Fruit fly (Drosophila melanogaster): ENCODE measurements around the gene CG6813.
A peak's percentile ranks its signal among the peaks of the same experiment; 100 is the strongest.

Gene CG6813

dm6 chr3R:11582253-11582589 lies 44.2 kb downstream of the CG6813 start (continued):
- TF ChIP-seq fd85E (GFP tag; optimal IDR thresholded peaks at IDR 0.05) (no peak), CG6276 (GFP tag; optimal IDR thresholded peaks at IDR 0.05) (no peak), Hr39 (GFP tag; optimal IDR thresholded peaks at IDR 0.05) (no peak), Smox (GFP tag; optimal IDR thresholded peaks at IDR 0.05) (no peak), pdm3 (GFP tag; optimal IDR thresholded peaks at IDR 0.05) (no peak), Sox102F (GFP tag; optimal IDR thresholded peaks at IDR 0.05) (no peak), CG16779 (tag; optimal IDR thresholded peaks at IDR 0.05) (no peak), CG34406 (GFP tag; optimal IDR thresholded peaks at IDR 0.05) (no peak), Lpt (GFP tag; optimal IDR thresholded peaks at IDR 0.05) (peak; percentile 89), net (GFP tag; optimal IDR thresholded peaks at IDR 0.05) (peak; percentile 90), Eip75B (GFP tag; optimal IDR thresholded peaks at IDR 0.05) (peak; percentile 88), CG15336 (GFP tag; IDR thresholded peaks at IDR 0.05) (peak; percentile 96), Hr4 (GFP tag; optimal IDR thresholded peaks at IDR 0.05) (no peak), CG8319 (GFP tag; optimal IDR thresholded peaks at IDR 0.05) (peak; percentile 64), CG1621 (tag; optimal IDR thresholded peaks at IDR 0.05) (peak; percentile 86), CG3032 (tag; optimal IDR thresholded peaks at IDR 0.05) (peak; percentile 86), CG6163 (GFP tag; IDR thresholded peaks at IDR 0.05) (peak; percentile 93), Met (GFP tag; optimal IDR thresholded peaks at IDR 0.05) (no peak), CG11294 (GFP tag; IDR thresholded peaks at IDR 0.05) (peak; percentile 88), Sox15 (GFP tag; optimal IDR thresholded peaks at IDR 0.05) (peak; percentile 19), CG6808 (GFP tag; optimal IDR thresholded peaks at IDR 0.05) (peak; percentile 77)

dm6 chr3R:11581340-11582252 lies 44.8 kb downstream of the CG6813 start, which contains the start of gene wkd:
Gene wkd, plus strand, starts transcription at chr3R:11581576.
- TF ChIP-seq acj6 (GFP tag; optimal IDR thresholded peaks at IDR 0.05), result no peak
- peak; percentile 9 for TF ChIP-seq CG31627 (GFP tag; optimal IDR thresholded peaks at IDR 0.05)
- TF ChIP-seq Sox102F (GFP tag; optimal IDR thresholded peaks at IDR 0.05), result no peak
- TF ChIP-seq CG1621 (tag; optimal IDR thresholded peaks at IDR 0.05), result peak; percentile 83

DNA sequence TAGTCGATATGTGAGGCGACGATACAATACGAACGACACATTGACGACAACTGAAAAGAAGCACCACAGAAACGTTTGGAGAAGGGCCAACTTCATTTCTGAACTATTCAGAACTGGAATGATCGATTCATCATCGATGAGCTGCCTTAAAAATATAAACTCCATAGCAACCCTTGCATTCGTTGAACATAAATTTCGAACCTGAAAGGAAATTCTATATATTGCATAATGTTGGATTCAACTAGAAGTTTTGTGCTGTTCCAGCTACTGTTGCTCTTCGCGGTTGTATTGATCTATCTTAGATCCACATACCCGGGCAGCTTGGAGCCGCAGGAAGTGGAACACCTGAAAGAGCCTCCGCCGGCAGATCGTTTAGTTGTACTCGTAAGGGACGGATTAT lies 47.8 kb downstream of the CG6813 start, which contains the start of the genes CG6790 and CG5342:
Gene CG6790, minus strand, starts transcription at position 101 of the 400 bp plus-strand sequence.
Gene CG5342, plus strand, starts transcription at position 182 of the 400 bp plus-strand sequence.
- no peak for TF ChIP-seq Eip75B (GFP tag; optimal IDR thresholded peaks at IDR 0.05)
- TF ChIP-seq CG11902 (GFP tag; optimal IDR thresholded peaks at IDR 0.05), result no peak
- TF ChIP-seq svp (GFP tag), result no peak
- TF ChIP-seq CG6276 (GFP tag; optimal IDR thresholded peaks at IDR 0.05), result no peak
- no peak for TF ChIP-seq Sox102F (GFP tag; optimal IDR thresholded peaks at IDR 0.05)
- no peak for TF ChIP-seq acj6 (GFP tag; optimal IDR thresholded peaks at IDR 0.05)
- no peak for TF ChIP-seq CG8319 (GFP tag; optimal IDR thresholded peaks at IDR 0.05)
- TF ChIP-seq OdsH (GFP tag; optimal IDR thresholded peaks at IDR 0.05), result no peak
- TF ChIP-seq CG3919 (GFP tag; optimal IDR thresholded peaks at IDR 0.05), result no peak
- no peak for TF ChIP-seq cyc (GFP tag; optimal IDR thresholded peaks at IDR 0.05)
- no peak for TF ChIP-seq spab (GFP tag; optimal IDR thresholded peaks at IDR 0.05)
- no peak for TF ChIP-seq dac (GFP tag; optimal IDR thresholded peaks at IDR 0.05)
- no peak for TF ChIP-seq fd85E (GFP tag; optimal IDR thresholded peaks at IDR 0.05)
- TF ChIP-seq dsx (GFP tag; optimal IDR thresholded peaks at IDR 0.05; ENCODE audit: poor library complexity, severe bottlenecking), result no peak
- TF ChIP-seq Eip93F (GFP tag; optimal IDR thresholded peaks at IDR 0.05), result no peak
- no peak for TF ChIP-seq CG11762 (GFP tag; optimal IDR thresholded peaks at IDR 0.05; ENCODE audit: insufficient read depth)
- TF ChIP-seq CG6792 (GFP tag; optimal IDR thresholded peaks at IDR 0.05), result no peak

All from whole organism, prepupa.